Worm (Caenorhabditis elegans): ENCODE results near the gene C24A3.4.

DNA sequence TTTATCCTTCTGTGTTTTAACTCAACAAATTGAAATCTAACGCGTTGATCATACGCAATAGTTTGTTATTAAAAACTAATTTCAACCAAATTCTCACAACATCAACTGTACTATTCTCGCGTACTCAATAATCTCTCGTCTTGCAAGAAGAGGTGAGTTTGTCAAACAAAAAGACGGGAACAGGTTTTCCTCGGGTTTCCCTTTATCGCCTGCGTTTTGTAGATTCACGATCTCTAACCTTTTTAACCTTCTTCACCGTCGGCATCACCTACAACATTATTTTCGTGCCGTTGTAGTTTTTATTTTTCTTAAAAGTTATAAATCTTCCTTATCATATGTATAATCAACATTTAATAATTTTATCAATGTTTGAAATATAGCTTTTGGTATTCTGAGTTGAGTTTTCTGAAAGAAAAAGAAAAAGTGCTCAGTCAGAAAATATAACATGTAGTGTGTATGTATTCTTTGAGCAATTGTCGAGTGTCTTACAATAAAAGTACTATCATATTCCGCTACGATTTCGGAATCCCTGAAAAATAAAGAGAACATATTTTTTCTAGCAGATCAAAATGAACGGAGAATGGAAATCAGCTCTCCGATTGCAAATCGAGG lies 36.8 kb downstream of the C24A3.4 start, which contains the start of gene snf-12:
- TF ChIP-seq pha-4 (tag; optimal IDR thresholded peaks at IDR 0.05): no peak
- no peak for TF ChIP-seq bed-3 (GFP tag; optimal IDR thresholded peaks at IDR 0.05)
- no peak for TF ChIP-seq mep-1 (tag; optimal IDR thresholded peaks at IDR 0.05)
